Worm (Caenorhabditis elegans) whole organism, L4 larva: ENCODE results near the gene srt-56.

ENCODE experiments used
- D1046.2 ChIP-seq: fragments of 200-800 bp; sonication (Bioruptor generic); IDR thresholded peaks from 2 replicates; pipeline ENCODE4 v1.3.6; 2022; ENCODE audit warnings: missing genetic modification characterization, missing compliant biosample characterization
- F26F4.8 ChIP-seq: fragments of 200-800 bp; sonication (Bioruptor generic); conservative IDR thresholded peaks from 2 replicates; pipeline ENCODE4 v1.3.6; 2022; ENCODE audit warnings: missing genetic modification characterization, missing compliant biosample characterization
- F49E8.2 ChIP-seq: sonication (generic microtip); optimal IDR thresholded peaks from 2 replicates; lab custom pipeline; 2016; ENCODE audit warnings: missing compliant biosample characterization, mild to moderate bottlenecking, missing genetic modification characterization, borderline replicate concordance
- Y48G9A.11 ChIP-seq: fragments of 200-800 bp; sonication (Bioruptor generic); IDR thresholded peaks from 2 replicates; pipeline ENCODE4 v1.3.6; 2022; ENCODE audit warnings: missing genetic modification reagents, missing genetic modification characterization, missing compliant biosample characterization
- Y75B8A.6 ChIP-seq: fragments of 200-800 bp; sonication (Bioruptor generic); IDR thresholded peaks from 2 replicates; pipeline ENCODE4 v1.3.6; 2022; ENCODE audit warnings: missing genetic modification reagents, missing genetic modification characterization, missing compliant biosample characterization
- arid-1 ChIP-seq: fragments of 200-800 bp; sonication (Bioruptor generic); conservative IDR thresholded peaks from 2 replicates; pipeline ENCODE4 v1.3.6; 2022; ENCODE audit warnings: missing genetic modification reagents, missing genetic modification characterization, missing compliant biosample characterization
- ceh-32 ChIP-seq: sonication (generic microtip); optimal IDR thresholded peaks from 2 replicates; lab custom pipeline; 2016; ENCODE audit warnings: mild to moderate bottlenecking, missing genetic modification characterization, missing compliant biosample characterization; ENCODE audit not compliant: poor library complexity
- ceh-44 ChIP-seq: fragments of 200-800 bp; sonication (Bioruptor generic); IDR thresholded peaks from 2 replicates; pipeline ENCODE4 v1.3.6; 2022; ENCODE audit warnings: missing genetic modification reagents, missing genetic modification characterization, missing compliant biosample characterization
- ceh-82 ChIP-seq: sonication (generic microtip); optimal IDR thresholded peaks from 2 replicates; lab custom pipeline; 2017; ENCODE audit warnings: missing biosample characterization, missing genetic modification characterization
- ctbp-1 ChIP-seq: fragments of 200-800 bp; sonication (Bioruptor generic); IDR thresholded peaks from 2 replicates; pipeline ENCODE4 v1.3.6; 2022; ENCODE audit warnings: missing genetic modification reagents, missing genetic modification characterization, missing compliant biosample characterization
- daf-19 ChIP-seq: fragments of 200-800 bp; sonication (Bioruptor generic); conservative IDR thresholded peaks from 2 replicates; pipeline ENCODE4 v1.3.6; 2022; ENCODE audit warnings: missing genetic modification characterization, missing compliant biosample characterization
- dmd-8 ChIP-seq: fragments of 200-800 bp; sonication (Bioruptor generic); IDR thresholded peaks from 2 replicates; pipeline ENCODE4 v1.3.6; 2022; ENCODE audit warnings: missing genetic modification characterization, missing compliant biosample characterization
- dmd-9 ChIP-seq: fragments of 200-800 bp; sonication (Bioruptor generic); IDR thresholded peaks from 2 replicates; pipeline ENCODE4 v1.3.6; 2022; ENCODE audit warnings: missing genetic modification reagents, missing genetic modification characterization, missing compliant biosample characterization
- dpl-1 ChIP-seq: fragments of 150-350 bp; optimal IDR thresholded peaks from 2 replicates; lab custom pipeline; 2014; ENCODE audit warnings: missing biosample characterization, missing genetic modification reagents, missing genetic modification characterization
- duxl-1 ChIP-seq: sonication (generic microtip); optimal IDR thresholded peaks from 2 replicates; lab custom pipeline; 2016; ENCODE audit warnings: mild to moderate bottlenecking, missing genetic modification characterization, moderate library complexity, missing compliant biosample characterization; ENCODE audit not compliant: poor library complexity
- dve-1 ChIP-seq: sonication (generic microtip); optimal IDR thresholded peaks from 2 replicates; lab custom pipeline; 2017; ENCODE audit warnings: antibody characterized with exemption, mild to moderate bottlenecking, missing genetic modification characterization, missing compliant biosample characterization; ENCODE audit not compliant: insufficient read depth
- egl-43 ChIP-seq: fragments of 200-800 bp; sonication (Bioruptor generic); IDR thresholded peaks from 2 replicates; pipeline ENCODE4 v1.3.6; 2022; ENCODE audit warnings: missing genetic modification reagents, missing genetic modification characterization, missing compliant biosample characterization
- fkh-10 ChIP-seq: fragments of 150-350 bp; optimal IDR thresholded peaks from 2 replicates; lab custom pipeline; 2014; ENCODE audit warnings: missing biosample characterization, missing genetic modification reagents, missing genetic modification characterization
- gei-8 ChIP-seq: fragments of 200-800 bp; sonication (Bioruptor generic); optimal IDR thresholded peaks from 2 replicates; lab custom pipeline; 2018; ENCODE audit warnings: mild to moderate bottlenecking, missing genetic modification characterization, missing compliant biosample characterization
- lim-7 ChIP-seq: fragments of 200-800 bp; sonication (Bioruptor generic); IDR thresholded peaks from 2 replicates; pipeline ENCODE4 v1.3.6; 2022; ENCODE audit warnings: missing genetic modification characterization, missing compliant biosample characterization
- lin-1 ChIP-seq: fragments of 200-800 bp; sonication (Bioruptor generic); IDR thresholded peaks from 2 replicates; pipeline ENCODE4 v1.3.6; 2022; ENCODE audit warnings: missing genetic modification reagents, missing genetic modification characterization, missing compliant biosample characterization
- lin-38 ChIP-seq: fragments of 200-800 bp; sonication (Bioruptor generic); IDR thresholded peaks from 2 replicates; pipeline ENCODE4 v1.3.6; 2022; ENCODE audit warnings: missing genetic modification reagents, missing genetic modification characterization, missing compliant biosample characterization
- lin-39 ChIP-seq: fragments of 150-350 bp; optimal IDR thresholded peaks from 2 replicates; lab custom pipeline; 2014; ENCODE audit warnings: missing biosample characterization, missing genetic modification reagents, missing genetic modification characterization
- lir-3 ChIP-seq: sonication (generic microtip); optimal IDR thresholded peaks from 2 replicates; lab custom pipeline; 2016; ENCODE audit warnings: mild to moderate bottlenecking, missing genetic modification characterization, missing compliant biosample characterization
- madf-5 ChIP-seq, 2 experiments: fragments of 200-800 bp; sonication (Bioruptor generic); IDR thresholded peaks; 2 replicates each; pipeline ENCODE4 v1.3.6; 2022; ENCODE audit warnings: missing compliant biosample characterization in 2 of 2, missing genetic modification characterization in 2 of 2
- mdl-1 ChIP-seq, 2 experiments: fragments of 150-350 bp in 1 of 2; sonication (generic microtip) in 1 of 2; optimal IDR thresholded peaks; 2 replicates each; lab custom pipeline; 2014 to 2017; ENCODE audit warnings: missing biosample characterization in 2 of 2, missing genetic modification characterization in 2 of 2
- mdt-29 ChIP-seq: fragments of 200-800 bp; sonication (Bioruptor generic); IDR thresholded peaks from 2 replicates; pipeline ENCODE4 v1.3.6; 2022; ENCODE audit warnings: missing genetic modification reagents, missing genetic modification characterization, missing compliant biosample characterization
- nhr-10 ChIP-seq: fragments of 150-350 bp; optimal IDR thresholded peaks from 2 replicates; lab custom pipeline; 2014; ENCODE audit warnings: missing biosample characterization, missing genetic modification characterization
- nhr-11 ChIP-seq: fragments of 150-350 bp; optimal IDR thresholded peaks from 2 replicates; lab custom pipeline; 2014; ENCODE audit warnings: missing biosample characterization, missing genetic modification characterization
- nhr-6 ChIP-seq: fragments of 150-350 bp; optimal IDR thresholded peaks from 2 replicates; lab custom pipeline; 2014; ENCODE audit warnings: missing biosample characterization, missing genetic modification characterization
- nhr-77 ChIP-seq: fragments of 150-350 bp; optimal IDR thresholded peaks from 2 replicates; lab custom pipeline; 2014; ENCODE audit warnings: missing biosample characterization, missing genetic modification characterization
- pha-4 ChIP-seq, 2 experiments: fragments of 150-350 bp in 1 of 2; fragments of 200-800 bp in 1 of 2; sonication (Bioruptor generic) in 1 of 2; IDR thresholded peaks in 1 of 2; optimal IDR thresholded peaks in 1 of 2; 2 replicates each; pipeline versions ENCODE4 v1.3.6 to Lab custom; 2014 to 2022; ENCODE audit warnings: missing genetic modification characterization in 2 of 2, missing genetic modification reagents in 2 of 2, missing biosample characterization in 1 of 2, missing compliant biosample characterization in 1 of 2
- sdz-12 ChIP-seq: fragments of 200-800 bp; sonication (Bioruptor generic); optimal IDR thresholded peaks from 2 replicates; lab custom pipeline; 2018; ENCODE audit warnings: mild to moderate bottlenecking, missing genetic modification characterization, missing compliant biosample characterization
- set-16 ChIP-seq: fragments of 200-800 bp; sonication (Bioruptor generic); IDR thresholded peaks from 2 replicates; pipeline ENCODE4 v1.3.6; 2022; ENCODE audit warnings: missing genetic modification reagents, missing genetic modification characterization, missing compliant biosample characterization
- snpc-1.2 ChIP-seq: fragments of 200-800 bp; sonication (Bioruptor generic); IDR thresholded peaks from 2 replicates; pipeline ENCODE4 v1.3.6; 2022; ENCODE audit warnings: missing genetic modification reagents, missing genetic modification characterization, missing compliant biosample characterization
- tag-97 ChIP-seq: fragments of 200-800 bp; sonication (Bioruptor generic); IDR thresholded peaks from 2 replicates; pipeline ENCODE4 v1.3.6; 2022; ENCODE audit warnings: missing genetic modification characterization, missing compliant biosample characterization
- tra-1 ChIP-seq: fragments of 200-800 bp; sonication (Bioruptor generic); IDR thresholded peaks from 2 replicates; pipeline ENCODE4 v1.3.6; 2022; ENCODE audit warnings: missing genetic modification reagents, missing genetic modification characterization, missing compliant biosample characterization
- unc-130 ChIP-seq: sonication (generic microtip); optimal IDR thresholded peaks from 2 replicates; lab custom pipeline; 2016; ENCODE audit warnings: missing genetic modification reagents, missing genetic modification characterization, missing compliant biosample characterization
- unc-39 ChIP-seq: sonication (generic microtip); optimal IDR thresholded peaks from 2 replicates; lab custom pipeline; 2017; ENCODE audit warnings: missing biosample characterization, missing genetic modification characterization
- unc-62 ChIP-seq, 3 experiments: fragments of 150-350 bp in 1 of 3; sonication (generic microtip); optimal IDR thresholded peaks in 2 of 3; peaks in 1 of 3; 1 replicate in 1 of 3; 2 replicates in 2 of 3; lab custom pipeline; 2014 to 2017; ENCODE audit warnings: missing biosample characterization in 3 of 3, missing genetic modification characterization in 3 of 3, missing genetic modification reagents in 3 of 3, missing genotype in 1 of 3
- vab-7 ChIP-seq: fragments of 200-800 bp; sonication (Bioruptor generic); IDR thresholded peaks from 2 replicates; pipeline ENCODE4 v1.3.6; 2022; ENCODE audit warnings: missing genetic modification reagents, missing genetic modification characterization, missing compliant biosample characterization
- zfp-3 ChIP-seq: fragments of 200-800 bp; sonication (Bioruptor generic); conservative IDR thresholded peaks from 2 replicates; pipeline ENCODE4 v1.3.6; 2022; ENCODE audit warnings: missing genetic modification reagents, missing genetic modification characterization, missing compliant biosample characterization
- ztf-11 ChIP-seq: fragments of 150-350 bp; optimal IDR thresholded peaks from 2 replicates; lab custom pipeline; 2014; ENCODE audit warnings: missing biosample characterization, missing genetic modification characterization

srt-56 gene

DNA sequence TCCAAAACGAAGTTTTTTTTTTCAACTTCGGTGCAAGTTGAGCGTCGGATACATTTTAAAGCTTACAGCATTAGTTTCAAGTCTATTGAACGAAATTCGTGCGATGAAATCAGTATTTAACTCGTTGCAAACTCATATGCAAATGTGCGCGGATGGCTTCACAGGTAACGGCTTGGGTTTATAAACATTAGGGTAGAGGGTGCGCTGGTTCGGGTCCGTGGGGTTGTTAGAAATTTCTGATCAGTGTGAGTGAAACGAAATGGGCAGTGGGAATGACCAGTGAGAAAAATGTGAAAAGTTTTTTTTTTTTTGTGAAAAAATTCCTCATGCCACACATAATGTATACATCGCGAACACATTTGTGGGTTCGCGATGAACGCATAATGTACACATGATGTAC, 41.5 kb upstream of the srt-56 start:
- no peak for TF ChIP-seq daf-19 (GFP tag; lab: Robert Waterston, UW)
- TF ChIP-seq ctbp-1 (GFP tag; lab: Robert Waterston, UW): peak; percentile 47; the same call in 1 of the 2 replicates
- TF ChIP-seq Y48G9A.11: peak; percentile 61
- TF ChIP-seq F49E8.2: peak; percentile 66
- peak; percentile 82 for TF ChIP-seq dmd-8 (GFP tag; lab: Robert Waterston, UW)
- TF ChIP-seq fkh-10 (GFP tag; lab: Kevin White, UChicago): no peak
- TF ChIP-seq egl-43 (GFP tag; lab: Robert Waterston, UW): peak; percentile 80
- peak; percentile 71; the same call in 1 of the 2 replicates for TF ChIP-seq F26F4.8 (GFP tag; lab: Robert Waterston, UW)
- peak; percentile 34; the same call in 1 of the 2 replicates for TF ChIP-seq mdt-29 (GFP tag; lab: Robert Waterston, UW)
- no peak for TF ChIP-seq ceh-82 (tag; lab: Kevin White, UChicago)
- 0 out of 2 replicates have a peak, but pooled peaks have one; percentile 52 for TF ChIP-seq tra-1 (GFP tag; lab: Robert Waterston, UW)
- no peak for TF ChIP-seq unc-39 (tag; lab: Kevin White, UChicago)
- TF ChIP-seq snpc-1.2 (GFP tag; lab: Robert Waterston, UW): peak; percentile 86
- TF ChIP-seq ceh-44 (GFP tag; lab: Robert Waterston, UW): 0 out of 2 replicates have a peak, but pooled peaks have one; percentile 16
- 0 out of 2 replicates have a peak, but pooled peaks have one; percentile 14 for TF ChIP-seq Y75B8A.6 (GFP tag; lab: Robert Waterston, UW)
- peak; percentile 28 for TF ChIP-seq unc-130 (GFP tag; lab: Kevin White, UChicago)
- peak; percentile 63 for TF ChIP-seq vab-7 (GFP tag; lab: Robert Waterston, UW)
- no peak for TF ChIP-seq nhr-77 (tag; lab: Kevin White, UChicago)
- TF ChIP-seq unc-62 (GFP tag; optimal IDR thresholded peaks at IDR 0.05 in 1 of 2; lab: Kevin White, UChicago): peak in 1 of 2 experiments; percentile 44
- no peak for TF ChIP-seq unc-62 (tag; optimal IDR thresholded peaks at IDR 0.05; lab: Kevin White, UChicago)
- no peak for TF ChIP-seq zfp-3 (GFP tag; lab: Robert Waterston, UW)
- no peak for TF ChIP-seq nhr-11 (tag; lab: Kevin White, UChicago)
- peak in 1 of 2 experiments; percentile 31; a peak in 1 of 4 replicates for TF ChIP-seq madf-5 (GFP tag; IDR thresholded peaks at IDR 0.05; lab: Robert Waterston, UW)
- peak; percentile 51; the same call in 1 of the 2 replicates for TF ChIP-seq arid-1 (GFP tag; lab: Robert Waterston, UW)
- 0 out of 2 replicates have a peak, but pooled peaks have one; percentile 42 for TF ChIP-seq lin-1 (GFP tag; lab: Robert Waterston, UW)
- TF ChIP-seq dmd-9 (GFP tag; lab: Robert Waterston, UW): 0 out of 2 replicates have a peak, but pooled peaks have one; percentile 23
- TF ChIP-seq lim-7 (GFP tag; lab: Robert Waterston, UW): peak; percentile 62; the same call in 1 of the 2 replicates
- TF ChIP-seq D1046.2 (GFP tag; lab: Robert Waterston, UW): peak; percentile 58; the same call in 1 of the 2 replicates

DNA sequence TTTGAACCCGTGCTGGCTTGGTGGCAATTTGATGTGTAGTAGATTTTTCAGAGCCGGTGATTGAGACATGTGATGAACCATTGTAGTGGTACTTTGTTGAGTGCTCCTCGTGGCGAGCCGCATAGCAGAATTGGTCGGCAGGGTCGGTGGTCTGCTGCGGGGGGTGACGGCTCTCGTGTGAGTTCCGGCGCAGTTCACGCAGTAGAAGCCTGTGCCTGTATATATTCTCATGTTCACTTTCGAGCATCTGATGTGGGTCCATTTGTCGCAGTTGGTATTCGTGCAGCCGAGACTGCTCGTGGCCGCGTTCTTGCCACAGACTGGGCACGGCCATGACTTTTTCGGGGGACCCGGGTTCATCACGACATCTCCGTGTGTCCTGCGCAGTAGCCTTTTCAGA, 40.7 kb upstream of the srt-56 start:
- TF ChIP-seq lin-38 (GFP tag; lab: Robert Waterston, UW): no peak
- no peak for TF ChIP-seq dmd-9 (GFP tag; lab: Robert Waterston, UW)
- TF ChIP-seq daf-19 (GFP tag; lab: Robert Waterston, UW): no peak
- no peak for TF ChIP-seq gei-8 (GFP tag; lab: Kevin White, UChicago)
- TF ChIP-seq set-16 (GFP tag; lab: Robert Waterston, UW): peak; percentile 62
- TF ChIP-seq duxl-1: no peak
- no peak for TF ChIP-seq tra-1 (GFP tag; lab: Robert Waterston, UW)

DNA sequence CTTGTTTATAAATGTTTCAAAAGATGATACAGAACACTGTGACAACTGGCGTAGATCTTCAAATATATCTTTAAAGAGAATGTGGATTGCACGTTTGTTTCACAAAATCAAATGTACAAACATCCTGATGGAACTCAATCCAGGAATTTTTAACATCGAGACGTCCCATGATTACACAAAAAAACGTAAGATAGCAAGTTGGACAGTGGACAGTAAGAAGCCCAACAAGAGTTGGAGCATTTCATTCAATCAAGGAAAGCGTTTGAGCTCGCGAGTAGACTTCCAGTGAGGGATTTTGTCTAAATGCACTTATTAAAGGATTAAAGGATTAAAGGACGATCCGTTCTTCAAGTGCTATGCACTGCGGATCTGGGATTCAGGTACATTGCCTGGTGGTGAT, 37.6 kb upstream of the srt-56 start, which contains the start of gene C36C5.12:
C36C5.12 (minus strand) TSS at position 101 of the 400 bp plus-strand sequence.
- TF ChIP-seq sdz-12: no peak
- TF ChIP-seq set-16 (GFP tag; lab: Robert Waterston, UW): no peak
- TF ChIP-seq nhr-11 (tag; lab: Kevin White, UChicago): no peak
- no peak for TF ChIP-seq ztf-11 (tag; lab: Kevin White, UChicago)
- no peak for TF ChIP-seq nhr-10 (tag; lab: Kevin White, UChicago)
- TF ChIP-seq F49E8.2: no peak
- no peak for TF ChIP-seq ceh-32 (tag; lab: Kevin White, UChicago)
- no peak for TF ChIP-seq mdl-1 (tag; optimal IDR thresholded peaks at IDR 0.05; lab: Kevin White, UChicago)
- no peak for TF ChIP-seq nhr-6
- no peak for TF ChIP-seq lin-39 (tag; lab: Kevin White, UChicago)
- TF ChIP-seq lir-3 (tag; lab: Kevin White, UChicago): no peak
- TF ChIP-seq pha-4 (GFP tag; IDR thresholded peaks at IDR 0.05; lab: Robert Waterston, UW): no peak
- TF ChIP-seq pha-4 (tag; optimal IDR thresholded peaks at IDR 0.05; lab: Kevin White, UChicago): no peak
- TF ChIP-seq dpl-1 (GFP tag; lab: Kevin White, UChicago): no peak
- no peak for TF ChIP-seq tag-97 (GFP tag; lab: Robert Waterston, UW)
- TF ChIP-seq dve-1: no peak
- no peak for TF ChIP-seq fkh-10 (GFP tag; lab: Kevin White, UChicago)
- TF ChIP-seq, all 104 proteins: peak for 0
